Worm (Caenorhabditis elegans): Measurements from ENCODE around the gene T05A7.12.

DNA sequence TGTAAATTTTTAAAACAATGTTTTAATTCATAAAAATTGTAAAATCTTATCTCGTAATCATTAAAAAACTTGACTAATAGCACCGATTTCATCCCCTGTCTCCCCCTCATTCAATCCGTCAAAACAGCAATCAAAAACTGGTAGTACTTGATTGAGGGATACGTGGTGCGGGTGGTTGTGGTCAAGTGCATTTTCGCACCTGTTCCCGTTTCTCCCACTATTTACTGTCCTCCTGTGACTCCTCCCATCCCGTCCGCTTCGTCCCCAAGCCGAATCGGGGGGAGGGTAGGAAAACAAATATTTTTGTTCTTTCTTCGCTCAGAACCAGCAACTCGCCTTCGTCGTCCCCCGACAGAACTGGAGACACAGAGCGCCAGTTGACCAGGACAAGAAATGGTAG, 14.3 kb downstream of the T05A7.12 start, which contains the start of gene lgc-27:
- no peak for TF ChIP-seq ceh-82 (tag; optimal IDR thresholded peaks at IDR 0.05)
- no peak for TF ChIP-seq lin-13 (GFP tag; optimal IDR thresholded peaks at IDR 0.05)
- no peak for TF ChIP-seq blmp-1 (tag; optimal IDR thresholded peaks at IDR 0.05; ENCODE audit: insufficient read depth)
- no peak for TF ChIP-seq lsy-2 (tag; optimal IDR thresholded peaks at IDR 0.05)
- TF ChIP-seq F13H6.1 (tag; optimal IDR thresholded peaks at IDR 0.05) = no peak
- TF ChIP-seq lin-39 (tag; optimal IDR thresholded peaks at IDR 0.05) = no peak
- no peak for TF ChIP-seq zag-1 (tag; optimal IDR thresholded peaks at IDR 0.05)
- no peak for TF ChIP-seq ztf-11 (tag; optimal IDR thresholded peaks at IDR 0.05)
- no peak for TF ChIP-seq mdl-1 (tag; optimal IDR thresholded peaks at IDR 0.05)
- no peak for TF ChIP-seq nhr-10 (tag; optimal IDR thresholded peaks at IDR 0.05)
- no peak for TF ChIP-seq crh-2 (tag; optimal IDR thresholded peaks at IDR 0.05)
- TF ChIP-seq fos-1 (tag; optimal IDR thresholded peaks at IDR 0.05) = no peak

All from whole organism, L2 larva.